Worm (Caenorhabditis elegans) whole organism, midembryonic: ENCODE results near the gene C23G10.7.

Experiments used
- T22C8.4 ChIP-seq: fragments of 200-800 bp; sonication (Bioruptor generic); IDR thresholded peaks from 2 replicates; pipeline ENCODE4 v1.3.6; 2022; ENCODE audit warnings: missing genetic modification characterization, missing compliant biosample characterization
- cog-1 ChIP-seq: sonication (generic microtip); optimal IDR thresholded peaks from 2 replicates; lab custom pipeline; 2016; ENCODE audit warnings: missing genetic modification characterization, missing compliant biosample characterization
- flt-1 ChIP-seq: fragments of 200-800 bp; sonication (Bioruptor generic); IDR thresholded peaks from 2 replicates; pipeline ENCODE4 v1.3.6; 2022; ENCODE audit warnings: missing genetic modification characterization, missing compliant biosample characterization
- klf-2 ChIP-seq: fragments of 200-800 bp; sonication (Bioruptor generic); conservative IDR thresholded peaks from 2 replicates; pipeline ENCODE4 v1.3.6; 2022; ENCODE audit warnings: missing genetic modification reagents, missing genetic modification characterization, missing compliant biosample characterization
- med-1 ChIP-seq: sonication (generic microtip); optimal IDR thresholded peaks from 2 replicates; lab custom pipeline; 2017; ENCODE audit warnings: missing genetic modification characterization, mild to moderate bottlenecking, missing compliant biosample characterization, antibody characterized with exemption, missing genetic modification reagents; ENCODE audit not compliant: insufficient read depth
- ref-1 ChIP-seq: fragments of 200-800 bp; sonication (Bioruptor generic); conservative IDR thresholded peaks from 2 replicates; pipeline ENCODE4 v1.3.6; 2022; ENCODE audit warnings: missing genetic modification reagents, missing genetic modification characterization, missing compliant biosample characterization
- ztf-23 ChIP-seq: fragments of 200-800 bp; sonication (Bioruptor generic); IDR thresholded peaks from 2 replicates; pipeline ENCODE4 v1.3.6; 2022; ENCODE audit warnings: missing genetic modification reagents, missing genetic modification characterization, missing compliant biosample characterization
- ztf-29 ChIP-seq: fragments of 200-800 bp; sonication (Bioruptor generic); IDR thresholded peaks from 2 replicates; pipeline ENCODE4 v1.3.6; 2022; ENCODE audit warnings: missing genetic modification reagents, missing genetic modification characterization, missing compliant biosample characterization

- TF ChIP-seq ref-1 (no peak), ztf-23 (GFP tag; lab: Robert Waterston, UW) (no peak), cog-1 (tag; lab: Kevin White, UChicago) (no peak), ztf-29 (GFP tag; lab: Robert Waterston, UW) (no peak), flt-1 (GFP tag; lab: Robert Waterston, UW) (no peak), T22C8.4 (GFP tag; lab: Robert Waterston, UW) (no peak), med-1 (GFP tag; lab: Kevin White, UChicago) (no peak), klf-2 (GFP tag; lab: Robert Waterston, UW) (no peak)
Observed at ce11 chrIII:6166634-6167033, 31.6 kb downstream of the C23G10.7 start.
